Worm (Caenorhabditis elegans) whole organism, L3 larva: ENCODE results near the gene lbp-8.

Source experiments
- ZK546.5 ChIP-seq: sonication (generic microtip); optimal IDR thresholded peaks from 2 replicates; lab custom pipeline; 2017; ENCODE audit warnings: missing biosample characterization, missing genetic modification characterization
- ama-1 ChIP-seq: fragments of 150-350 bp; optimal IDR thresholded peaks from 2 replicates; lab custom pipeline; 2018
- ceh-82 ChIP-seq: fragments of 150-350 bp; optimal IDR thresholded peaks from 2 replicates; lab custom pipeline; 2014; ENCODE audit warnings: missing biosample characterization, missing genetic modification characterization
- egl-27 ChIP-seq: sonication (generic microtip); optimal IDR thresholded peaks from 4 replicates; lab custom pipeline; 2017; ENCODE audit warnings: missing biosample characterization, missing genetic modification reagents, missing genetic modification characterization
- fkh-10 ChIP-seq: sonication (generic microtip); optimal IDR thresholded peaks from 2 replicates; lab custom pipeline; 2017; ENCODE audit warnings: missing biosample characterization, missing genetic modification reagents, missing genetic modification characterization
- fos-1 ChIP-seq: fragments of 150-350 bp; optimal IDR thresholded peaks from 2 replicates; lab custom pipeline; 2014; ENCODE audit warnings: missing biosample characterization, missing genetic modification characterization
- nfya-1 ChIP-seq: sonication (generic microtip); optimal IDR thresholded peaks from 2 replicates; lab custom pipeline; 2017; ENCODE audit warnings: missing genetic modification characterization, mild to moderate bottlenecking, missing compliant biosample characterization, antibody characterized with exemption, moderate library complexity; ENCODE audit not compliant: insufficient read depth
- snpc-4 ChIP-seq: fragments of 150-350 bp; optimal IDR thresholded peaks from 2 replicates; lab custom pipeline; 2014; ENCODE audit warnings: missing biosample characterization, missing genetic modification characterization
- tbx-2 ChIP-seq: sonication (generic microtip); optimal IDR thresholded peaks from 2 replicates; lab custom pipeline; 2016; ENCODE audit warnings: mild to moderate bottlenecking, missing genetic modification characterization, missing compliant biosample characterization
- zag-1 ChIP-seq: fragments of 150-350 bp; optimal IDR thresholded peaks from 2 replicates; lab custom pipeline; 2014; ENCODE audit warnings: missing biosample characterization, missing genetic modification characterization
- ztf-4 ChIP-seq: fragments of 150-350 bp; optimal IDR thresholded peaks from 2 replicates; lab custom pipeline; 2014; ENCODE audit warnings: missing biosample characterization, missing genetic modification characterization

DNA sequence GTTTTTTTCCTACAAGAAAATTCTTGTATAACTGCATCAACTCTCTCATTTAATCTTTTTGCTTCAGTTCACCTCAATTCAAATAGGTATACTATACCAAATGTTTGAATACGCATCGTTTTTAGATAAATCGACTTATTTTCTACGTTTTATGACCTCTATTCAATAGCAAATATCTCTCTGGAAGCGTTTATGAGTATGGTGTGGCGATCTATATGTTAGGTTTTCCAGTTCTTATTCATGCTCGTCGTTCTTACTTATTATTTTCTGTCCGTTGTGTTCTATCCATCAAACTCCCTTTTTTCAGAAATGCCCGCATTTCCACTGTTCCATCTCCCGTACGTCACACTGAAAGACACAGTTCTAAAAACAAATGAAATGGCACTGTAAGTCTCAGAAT, 10.0 kb upstream of the lbp-8 start, which contains the start of gene T22G5.3:
- TF ChIP-seq egl-27 (tag; lab: Kevin White, UChicago) (no peak), ZK546.5 (tag; lab: Kevin White, UChicago) (no peak), snpc-4 (no peak), ztf-4 (tag; lab: Kevin White, UChicago) (no peak), nfya-1 (tag; lab: Kevin White, UChicago) (no peak), fos-1 (no peak), fkh-10 (GFP tag; lab: Kevin White, UChicago) (no peak), zag-1 (no peak), ama-1 (no peak), ceh-82 (tag; lab: Kevin White, UChicago) (no peak), tbx-2 (tag; lab: Kevin White, UChicago) (no peak)
